Worm (Caenorhabditis elegans) whole organism, L1 larva: Measurements from ENCODE around the gene T04C9.3.
A peak's percentile ranks its signal among the peaks of the same experiment; 100 is the strongest.

Experiments used
- C34B4.2 ChIP-seq: sonication (generic microtip); optimal IDR thresholded peaks from 2 replicates; lab custom pipeline; 2017; ENCODE audit warnings: mild to moderate bottlenecking, missing genetic modification characterization, missing compliant biosample characterization
- F16B12.6 ChIP-seq: fragments of 150-350 bp; optimal IDR thresholded peaks from 2 replicates; lab custom pipeline; 2014; ENCODE audit warnings: missing biosample characterization, missing genetic modification characterization
- alr-1 ChIP-seq: fragments of 200-800 bp; sonication (Bioruptor generic); optimal IDR thresholded peaks from 2 replicates; lab custom pipeline; 2018; ENCODE audit warnings: borderline replicate concordance, mild to moderate bottlenecking, missing genetic modification characterization, missing compliant biosample characterization
- ceh-88 ChIP-seq: fragments of 200-800 bp; sonication (Bioruptor generic); IDR thresholded peaks from 2 replicates; pipeline ENCODE4 v1.3.6; 2022; ENCODE audit warnings: missing genetic modification characterization, missing compliant biosample characterization
- ceh-90 ChIP-seq: sonication (generic microtip); optimal IDR thresholded peaks from 2 replicates; lab custom pipeline; 2016; ENCODE audit warnings: missing genetic modification characterization, missing compliant biosample characterization
- dsc-1 ChIP-seq: sonication (generic microtip); optimal IDR thresholded peaks from 2 replicates; lab custom pipeline; 2016; ENCODE audit warnings: mild to moderate bottlenecking, missing genetic modification characterization, missing compliant biosample characterization
- efl-1 ChIP-seq, 4 experiments: fragments of 150-350 bp; optimal IDR thresholded peaks in 3 of 4; peaks in 1 of 4; 1 replicate in 1 of 4; 2 replicates in 3 of 4; lab custom pipeline; 2014; ENCODE audit warnings: missing biosample characterization in 2 of 4, missing genetic modification characterization in 2 of 4, missing genetic modification reagents in 2 of 4
- efl-3 ChIP-seq: fragments of 200-800 bp; sonication (Bioruptor generic); optimal IDR thresholded peaks from 2 replicates; lab custom pipeline; 2018; ENCODE audit warnings: mild to moderate bottlenecking, missing genetic modification characterization, missing compliant biosample characterization
- fkh-4 ChIP-seq: sonication (generic microtip); optimal IDR thresholded peaks from 2 replicates; lab custom pipeline; 2016; ENCODE audit warnings: missing compliant biosample characterization, missing genetic modification characterization, borderline replicate concordance
- fkh-8 ChIP-seq: sonication (generic microtip); optimal IDR thresholded peaks from 2 replicates; lab custom pipeline; 2016; ENCODE audit warnings: mild to moderate bottlenecking, missing genetic modification characterization, missing compliant biosample characterization
- fos-1 ChIP-seq: fragments of 150-350 bp; optimal IDR thresholded peaks from 2 replicates; lab custom pipeline; 2014; ENCODE audit warnings: missing biosample characterization, missing genetic modification characterization
- irx-1 ChIP-seq: sonication (generic microtip); optimal IDR thresholded peaks from 2 replicates; lab custom pipeline; 2016; ENCODE audit warnings: missing genetic modification characterization, missing compliant biosample characterization
- lin-14 ChIP-seq: fragments of 200-800 bp; sonication (Bioruptor generic); optimal IDR thresholded peaks from 2 replicates; lab custom pipeline; 2018; ENCODE audit warnings: mild to moderate bottlenecking, missing genetic modification characterization, moderate library complexity, missing compliant biosample characterization
- lin-15B ChIP-seq: fragments of 150-350 bp; sonication (generic microtip); optimal IDR thresholded peaks from 3 replicates; lab custom pipeline; 2014; ENCODE audit warnings: missing biosample characterization, missing genetic modification characterization
- lin-35 ChIP-seq, 2 experiments: fragments of 150-350 bp; optimal IDR thresholded peaks; 2 replicates each; lab custom pipeline; 2014; ENCODE audit warnings: missing biosample characterization in 2 of 2, missing genetic modification characterization in 2 of 2, missing genetic modification reagents in 2 of 2
- lir-3 ChIP-seq: sonication (generic microtip); optimal IDR thresholded peaks from 2 replicates; lab custom pipeline; 2016; ENCODE audit warnings: mild to moderate bottlenecking, missing genetic modification characterization, moderate library complexity, missing compliant biosample characterization; ENCODE audit not compliant: poor library complexity
- mdl-1 ChIP-seq, 2 experiments: fragments of 150-350 bp; optimal IDR thresholded peaks; 2 replicates each; lab custom pipeline; 2014 to 2017; ENCODE audit warnings: missing biosample characterization in 2 of 2, missing genetic modification characterization in 2 of 2, inconsistent platforms in 1 of 2
- nhr-12 ChIP-seq: sonication (generic microtip); optimal IDR thresholded peaks from 2 replicates; lab custom pipeline; 2017; ENCODE audit warnings: missing biosample characterization, missing genetic modification characterization
- nhr-237 ChIP-seq: fragments of 150-350 bp; optimal IDR thresholded peaks from 2 replicates; lab custom pipeline; 2014; ENCODE audit warnings: missing biosample characterization, missing genetic modification characterization
- nhr-28 ChIP-seq: fragments of 150-350 bp; optimal IDR thresholded peaks from 2 replicates; lab custom pipeline; 2014; ENCODE audit warnings: missing biosample characterization, missing genetic modification characterization
- nhr-71 ChIP-seq: sonication (generic microtip); optimal IDR thresholded peaks from 2 replicates; lab custom pipeline; 2016; ENCODE audit warnings: mild to moderate bottlenecking, missing genetic modification characterization, moderate library complexity, missing compliant biosample characterization
- nhr-76 ChIP-seq: sonication (generic microtip); optimal IDR thresholded peaks from 2 replicates; lab custom pipeline; 2017; ENCODE audit warnings: missing biosample characterization, missing genetic modification characterization
- nhr-77 ChIP-seq: fragments of 150-350 bp; optimal IDR thresholded peaks from 2 replicates; lab custom pipeline; 2014; ENCODE audit warnings: missing biosample characterization, missing genetic modification characterization
- nhr-84 ChIP-seq: sonication (generic microtip); optimal IDR thresholded peaks from 2 replicates; lab custom pipeline; 2017; ENCODE audit warnings: missing biosample characterization, missing genetic modification characterization
- nhr-85 ChIP-seq: sonication (generic microtip); peaks from one replicate; lab custom pipeline; 2016; ENCODE audit warnings: missing genetic modification characterization, inconsistent platforms, missing compliant biosample characterization
- pax-3 ChIP-seq: fragments of 200-800 bp; sonication (Bioruptor generic); optimal IDR thresholded peaks from 2 replicates; lab custom pipeline; 2018; ENCODE audit warnings: mild to moderate bottlenecking, missing genetic modification characterization, moderate library complexity, missing compliant biosample characterization
- sptf-1 ChIP-seq: fragments of 150-350 bp; optimal IDR thresholded peaks from 2 replicates; lab custom pipeline; 2014; ENCODE audit warnings: missing biosample characterization, missing genetic modification characterization
- swsn-7 ChIP-seq: sonication (generic microtip); optimal IDR thresholded peaks from 2 replicates; lab custom pipeline; 2016; ENCODE audit warnings: missing genetic modification characterization, missing compliant biosample characterization
- zag-1 ChIP-seq: fragments of 150-350 bp; optimal IDR thresholded peaks from 2 replicates; lab custom pipeline; 2014; ENCODE audit warnings: missing biosample characterization, missing genetic modification characterization
- ztf-4 ChIP-seq: fragments of 150-350 bp; optimal IDR thresholded peaks from 2 replicates; lab custom pipeline; 2014; ENCODE audit warnings: missing biosample characterization, missing genetic modification characterization

T04C9.3 gene

ce11 chrIII:5965368-5965767 is 20.1 kb upstream of the T04C9.3 start:
- TF ChIP-seq lin-14 (GFP tag; lab: Kevin White, UChicago) = peak; percentile 3
- TF ChIP-seq efl-1 (optimal IDR thresholded peaks at IDR 0.05; lab: Kevin White, UChicago) = no peak
- no peak for TF ChIP-seq efl-1 (GFP tag; optimal IDR thresholded peaks at IDR 0.05 in 1 of 2; lab: Kevin White, UChicago)
- TF ChIP-seq nhr-85 (tag; lab: Kevin White, UChicago) = peak; percentile 64
- TF ChIP-seq swsn-7 (tag; lab: Kevin White, UChicago) = no peak

ce11 chrIII:5965839-5966463 is 19.5 kb upstream of the T04C9.3 start, which contains the start of gene dct-6:
Gene dct-6, plus strand, starts transcription at chrIII:5966413.
- TF ChIP-seq mdl-1 (tag; optimal IDR thresholded peaks at IDR 0.05; lab: Kevin White, UChicago) = no peak

- TF ChIP-seq nhr-77 (tag; lab: Kevin White, UChicago) (no peak), nhr-237 (no peak)
- TF ChIP-seq, all 84 proteins: peak for 0
Observed at ce11 chrIII:5967640-5968039, 17.8 kb upstream of the T04C9.3 start.

- TF ChIP-seq F16B12.6 (tag; lab: Kevin White, UChicago) (no peak), sptf-1 (no peak), nhr-84 (tag; lab: Kevin White, UChicago) (no peak), irx-1 (tag; lab: Kevin White, UChicago) (no peak), pax-3 (no peak), dsc-1 (tag; lab: Kevin White, UChicago) (no peak), nhr-12 (tag; lab: Kevin White, UChicago) (no peak), efl-3 (GFP tag; lab: Kevin White, UChicago) (no peak), ceh-90 (tag; lab: Kevin White, UChicago) (no peak), fos-1 (tag; lab: Kevin White, UChicago) (no peak)
Observed at ce11 chrIII:5975005-5975730, 10.3 kb upstream of the T04C9.3 start, which contains the start of gene mlp-1. Gene mlp-1, minus strand, starts transcription at chrIII:5975055.

ce11 chrIII:5976021-5976420 is 9.4 kb upstream of the T04C9.3 start:
- TF ChIP-seq nhr-28 (no peak), fkh-4 (peak; percentile 84), dsc-1 (tag; lab: Kevin White, UChicago) (peak; percentile 87), lin-14 (GFP tag; lab: Kevin White, UChicago) (peak; percentile 12)

- TF ChIP-seq ceh-88 (GFP tag; lab: Robert Waterston, UW) = no peak
- TF ChIP-seq dsc-1 (tag; lab: Kevin White, UChicago) = peak; percentile 99
- TF ChIP-seq nhr-76 (tag; lab: Kevin White, UChicago) = no peak
- no peak for TF ChIP-seq C34B4.2 (tag; lab: Kevin White, UChicago)
- TF ChIP-seq fkh-4 = peak; percentile 92
- TF ChIP-seq alr-1 (tag; lab: Kevin White, UChicago) = no peak
- TF ChIP-seq lin-15B (tag; lab: Kevin White, UChicago) = no peak
- no peak for TF ChIP-seq lin-35 (GFP tag; optimal IDR thresholded peaks at IDR 0.05; lab: Kevin White, UChicago)
- no peak for TF ChIP-seq nhr-28
- no peak for TF ChIP-seq lir-3 (tag; lab: Kevin White, UChicago)
- no peak for TF ChIP-seq fkh-8 (tag; lab: Kevin White, UChicago)
- TF ChIP-seq nhr-71 (tag; lab: Kevin White, UChicago) = peak; percentile 11
- TF ChIP-seq zag-1 (tag; lab: Kevin White, UChicago) = no peak
- TF ChIP-seq ztf-4 (tag; lab: Kevin White, UChicago) = no peak
- TF ChIP-seq sptf-1 = no peak
- TF ChIP-seq efl-1 (optimal IDR thresholded peaks at IDR 0.05; lab: Kevin White, UChicago) = no peak
- TF ChIP-seq efl-1 (GFP tag; optimal IDR thresholded peaks at IDR 0.05 in 1 of 2; lab: Kevin White, UChicago) = peak in 1 of 2 experiments; percentile 41
- TF ChIP-seq lin-14 (GFP tag; lab: Kevin White, UChicago) = peak; percentile 12
Observed at ce11 chrIII:5980274-5980918, 5.0 kb upstream of the T04C9.3 start.
